Worm (Caenorhabditis elegans): ENCODE results near the gene nex-1.

ce11 chrIII:5215375-5215774, 10.0 kb upstream of the nex-1 start, which contains the start of gene ZC155.4:
- no peak for TF ChIP-seq fos-1 (tag; optimal IDR thresholded peaks at IDR 0.05)
- no peak for TF ChIP-seq mxl-2 (GFP tag; conservative IDR thresholded peaks at IDR 0.05)
- no peak for TF ChIP-seq dve-1 (tag; optimal IDR thresholded peaks at IDR 0.05; ENCODE audit: insufficient read depth)
- no peak for TF ChIP-seq ama-1 (optimal IDR thresholded peaks at IDR 0.05)
- no peak for TF ChIP-seq nhr-76 (tag; optimal IDR thresholded peaks at IDR 0.05)
- TF ChIP-seq egl-27 (tag; optimal IDR thresholded peaks at IDR 0.05), result no peak
- TF ChIP-seq nhr-28 (tag; optimal IDR thresholded peaks at IDR 0.05), result no peak
- TF ChIP-seq lsy-2 (tag; optimal IDR thresholded peaks at IDR 0.05), result no peak
- no peak for TF ChIP-seq dpl-1 (GFP tag; optimal IDR thresholded peaks at IDR 0.05)

All from whole organism, L4 larva.